Worm (Caenorhabditis elegans): ENCODE measurements around the gene ftn-1.

ce11 chrV:7523392-7523791 lies 24.0 kb downstream of the ftn-1 start, which contains the start of gene C54F6.6:
- no peak for TF ChIP-seq nhr-76 (tag; optimal IDR thresholded peaks at IDR 0.05)
- TF ChIP-seq bed-3 (GFP tag; optimal IDR thresholded peaks at IDR 0.05), result no peak
- no peak for TF ChIP-seq nhr-28 (tag; optimal IDR thresholded peaks at IDR 0.05)
- TF ChIP-seq drap-1 (GFP tag; optimal IDR thresholded peaks at IDR 0.05), result no peak
- TF ChIP-seq nhr-237 (tag; optimal IDR thresholded peaks at IDR 0.05), result no peak
- no peak for TF ChIP-seq nhr-2 (tag; optimal IDR thresholded peaks at IDR 0.05)
- no peak for TF ChIP-seq elt-3 (tag; optimal IDR thresholded peaks at IDR 0.05)
